Fruit fly (Drosophila melanogaster): ENCODE measurements around the gene noi.
A peak's percentile ranks its signal among the peaks of the same experiment; 100 is the strongest.

Gene noi

DNA sequence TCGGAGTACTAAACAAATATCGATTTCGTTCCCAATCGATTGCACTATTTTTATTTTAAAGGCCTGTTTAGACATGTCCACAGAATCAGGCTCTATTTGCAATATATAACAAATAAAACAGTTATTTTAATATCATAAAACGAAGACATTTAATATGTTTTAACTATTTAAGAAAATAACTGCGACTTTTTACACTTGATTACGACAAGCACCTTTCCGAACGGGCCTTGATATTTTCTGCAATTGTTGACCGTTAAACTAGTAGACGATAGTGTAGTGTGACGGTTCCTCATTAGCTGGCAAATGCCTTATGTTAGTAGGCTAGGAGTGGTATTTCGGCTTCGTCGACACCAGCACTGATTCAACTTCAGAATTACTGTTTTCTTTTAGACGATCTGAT lies 22.7 kb downstream of the noi start, which contains the start of the genes CG2931 and Rheb (continued):
- TF ChIP-seq wdn (GFP tag; IDR thresholded peaks at IDR 0.05) (no peak), run (tag; optimal IDR thresholded peaks at IDR 0.05) (no peak), lbe (GFP tag; optimal IDR thresholded peaks at IDR 0.05) (peak; percentile 30), Optix (GFP tag; IDR thresholded peaks at IDR 0.05) (peak; percentile 39; the same call in 1 of the 3 replicates), CG3995 (GFP tag; optimal IDR thresholded peaks at IDR 0.05) (peak; percentile 53), Ets97D (GFP tag; optimal IDR thresholded peaks at IDR 0.05) (peak; percentile 76), Bteb2 (GFP tag; optimal IDR thresholded peaks at IDR 0.05) (peak; percentile 51), Rfx (GFP tag; IDR thresholded peaks at IDR 0.05) (peak; percentile 81), CG7556 (GFP tag; optimal IDR thresholded peaks at IDR 0.05) (peak; percentile 20), luna (GFP tag; optimal IDR thresholded peaks at IDR 0.05) (no peak), Six4 (GFP tag; optimal IDR thresholded peaks at IDR 0.05) (peak; percentile 33), CG3726 (GFP tag; IDR thresholded peaks at IDR 0.05) (no peak), pho (GFP tag; optimal IDR thresholded peaks at IDR 0.05) (peak; percentile 43), Lpt (GFP tag; optimal IDR thresholded peaks at IDR 0.05) (no peak), CG6765 (GFP tag; optimal IDR thresholded peaks at IDR 0.05) (peak; percentile 33), CG17829 (tag; optimal IDR thresholded peaks at IDR 0.05) (peak; percentile 83), dpn (GFP tag; optimal IDR thresholded peaks at IDR 0.05) (peak; percentile 50 to 69), tio (GFP tag; optimal IDR thresholded peaks at IDR 0.05) (no peak), wek (GFP tag; optimal IDR thresholded peaks at IDR 0.05) (no peak), Scr (GFP tag; IDR thresholded peaks at IDR 0.05; ENCODE audit: partially characterized antibody) (peak; percentile 85), CG10431 (GFP tag; optimal IDR thresholded peaks at IDR 0.05) (peak; percentile 16), CG17912 (GFP tag; optimal IDR thresholded peaks at IDR 0.05) (no peak), sima (GFP tag; optimal IDR thresholded peaks at IDR 0.05) (no peak), CG11560 (tag; IDR thresholded peaks at IDR 0.05) (no peak), CG14441 (GFP tag; IDR thresholded peaks at IDR 0.05) (peak; percentile 79), tin (GFP tag; optimal IDR thresholded peaks at IDR 0.05) (peak; percentile 67), CG4707 (GFP tag; optimal IDR thresholded peaks at IDR 0.05) (no peak), BEAF-32 (GFP tag; optimal IDR thresholded peaks at IDR 0.05) (peak; percentile 91), ci (GFP tag; IDR thresholded peaks at IDR 0.05) (0 out of 3 replicates have a peak, but pooled peaks have one; percentile 27), unpg (GFP tag; optimal IDR thresholded peaks at IDR 0.05) (peak; percentile 69), Camta (GFP tag; optimal IDR thresholded peaks at IDR 0.05) (peak; percentile 51), nom (GFP tag; optimal IDR thresholded peaks at IDR 0.05) (no peak), Mes4 (GFP tag; optimal IDR thresholded peaks at IDR 0.05) (no peak), oc (tag; optimal IDR thresholded peaks at IDR 0.05) (no peak), Hmr (GFP tag; optimal IDR thresholded peaks at IDR 0.05) (peak; percentile 69), CG3281 (GFP tag; optimal IDR thresholded peaks at IDR 0.05) (peak; percentile 62), Xrp1 (GFP tag; IDR thresholded peaks at IDR 0.05) (peak; percentile 81), CG12236 (GFP tag; optimal IDR thresholded peaks at IDR 0.05) (no peak), MESR4 (GFP tag; optimal IDR thresholded peaks at IDR 0.05) (peak; percentile 41), D19A (tag; optimal IDR thresholded peaks at IDR 0.05) (peak; percentile 48), HmgD (GFP tag; optimal IDR thresholded peaks at IDR 0.05) (no peak), chinmo (GFP tag; IDR thresholded peaks at IDR 0.05; ENCODE audit: partially characterized antibody) (no peak), CG11723 (GFP tag; optimal IDR thresholded peaks at IDR 0.05) (peak; percentile 8), dysf (GFP tag; IDR thresholded peaks at IDR 0.05) (peak; percentile 72), nerfin-1 (tag; optimal IDR thresholded peaks at IDR 0.05) (peak; percentile 27), E2f2 (GFP tag; IDR thresholded peaks at IDR 0.05) (peak; percentile 51; the same call in 1 of the 2 replicates), CG8359 (GFP tag; optimal IDR thresholded peaks at IDR 0.05; ENCODE audit: borderline replicate concordance) (no peak), dmrt99B (tag; optimal IDR thresholded peaks at IDR 0.05) (no peak), exex (tag; optimal IDR thresholded peaks at IDR 0.05) (peak; percentile 19), Med (GFP tag) (peak; percentile 92), Nf-YB (GFP tag; optimal IDR thresholded peaks at IDR 0.05) (peak; percentile 43)

Measured in whole organism, embryonic.